Fruit fly (Drosophila melanogaster) whole organism, wandering third instar larva: Measurements from ENCODE around the gene Ir7c.

ENCODE experiments used
- CG9705 ChIP-seq: fragments of 200-800 bp; sonication (Bioruptor generic); optimal IDR thresholded peaks from 2 replicates; lab custom pipeline; 2018; ENCODE audit warnings: missing biosample characterization, mild to moderate bottlenecking, missing genetic modification characterization
- Jra ChIP-seq: sonication (Bioruptor generic); optimal IDR thresholded peaks from 2 replicates; lab custom pipeline; 2016; ENCODE audit warnings: missing biosample characterization, missing genetic modification characterization
- N ChIP-seq: fragments of >200 bp; optimal IDR thresholded peaks from 2 replicates; lab custom pipeline; 2018; ENCODE audit warnings: missing biosample characterization, missing external identifiers, missing genetic modification characterization
- pan ChIP-seq: fragments of >200 bp; optimal IDR thresholded peaks from 2 replicates; lab custom pipeline; 2017

dm6 chrX:7874094-7874493 is at the start of gene Ir7c:
- TF ChIP-seq N (GFP tag; lab: Kevin White, UChicago): no peak
- TF ChIP-seq CG9705 (GFP tag; lab: Kevin White, UChicago): no peak
- no peak for TF ChIP-seq pan (lab: Kevin White, UChicago)
- no peak for TF ChIP-seq Jra (GFP tag; lab: Kevin White, UChicago)
